Worm (Caenorhabditis elegans): ENCODE results near the gene Y47D7A.12.

ce11 chrV:4422127-4422526 lies 7.3 kb downstream of the Y47D7A.12 start, which contains the start of gene skr-7:
- TF ChIP-seq hnd-1 (tag; optimal IDR thresholded peaks at IDR 0.05) (no peak), hmbx-1 (tag; optimal IDR thresholded peaks at IDR 0.05) (no peak), aly-1 (tag; optimal IDR thresholded peaks at IDR 0.05) (no peak), flt-1 (GFP tag; IDR thresholded peaks at IDR 0.05) (no peak), ama-1 (optimal IDR thresholded peaks at IDR 0.05) (no peak), B0310.2 (tag; optimal IDR thresholded peaks at IDR 0.05) (no peak), F13C5.2 (tag; optimal IDR thresholded peaks at IDR 0.05) (no peak)
